Fruit fly (Drosophila melanogaster): ENCODE data around the gene CG42671.

- TF ChIP-seq psq (optimal IDR thresholded peaks at IDR 0.05) (no peak), Sin3A (optimal IDR thresholded peaks at IDR 0.05) (no peak), h (optimal IDR thresholded peaks at IDR 0.05) (no peak)
These were observed 21.8 kb downstream of the CG42671 start, which contains the start of gene Ir68a for dm6 chr3L:11236118-11236517.
